Worm (Caenorhabditis elegans): ENCODE results near the gene C08F8.2.

Gene C08F8.2

DNA sequence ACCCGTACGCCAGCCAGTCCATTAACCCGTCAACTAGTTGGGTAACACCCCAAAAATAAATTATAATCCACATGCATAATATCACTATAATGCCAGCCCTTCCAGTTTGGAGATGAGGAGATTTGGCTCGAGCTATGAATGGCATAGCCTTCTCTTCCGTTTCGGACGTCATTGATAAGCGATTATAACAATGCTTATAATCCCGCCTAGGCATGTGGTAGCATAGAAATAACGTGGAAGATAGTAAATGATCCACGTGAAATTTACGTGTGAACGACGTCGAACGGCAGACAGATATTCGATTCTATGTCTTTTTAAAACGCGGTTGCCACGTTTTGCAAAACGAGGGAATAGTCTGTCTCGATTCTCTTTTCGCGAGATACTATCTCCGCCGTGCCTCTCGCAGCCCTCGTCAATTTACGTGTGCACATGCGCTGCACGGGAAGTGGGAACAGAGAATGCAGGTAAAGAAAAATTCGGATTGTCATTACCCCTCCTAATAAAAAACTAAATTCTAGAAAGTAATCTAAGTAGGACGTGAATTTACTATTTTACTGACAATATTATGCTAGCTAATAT is 1.9 kb upstream of the C08F8.2 start (continued):
- TF ChIP-seq dsc-1 (tag; optimal IDR thresholded peaks at IDR 0.05) (peak; percentile 54), nhr-19 (GFP tag; conservative IDR thresholded peaks at IDR 0.05) (peak; percentile 4; the same call in 1 of the 2 replicates), mab-9 (GFP tag; IDR thresholded peaks at IDR 0.05) (no peak), rnt-1 (tag; optimal IDR thresholded peaks at IDR 0.05) (peak; percentile 36)

DNA sequence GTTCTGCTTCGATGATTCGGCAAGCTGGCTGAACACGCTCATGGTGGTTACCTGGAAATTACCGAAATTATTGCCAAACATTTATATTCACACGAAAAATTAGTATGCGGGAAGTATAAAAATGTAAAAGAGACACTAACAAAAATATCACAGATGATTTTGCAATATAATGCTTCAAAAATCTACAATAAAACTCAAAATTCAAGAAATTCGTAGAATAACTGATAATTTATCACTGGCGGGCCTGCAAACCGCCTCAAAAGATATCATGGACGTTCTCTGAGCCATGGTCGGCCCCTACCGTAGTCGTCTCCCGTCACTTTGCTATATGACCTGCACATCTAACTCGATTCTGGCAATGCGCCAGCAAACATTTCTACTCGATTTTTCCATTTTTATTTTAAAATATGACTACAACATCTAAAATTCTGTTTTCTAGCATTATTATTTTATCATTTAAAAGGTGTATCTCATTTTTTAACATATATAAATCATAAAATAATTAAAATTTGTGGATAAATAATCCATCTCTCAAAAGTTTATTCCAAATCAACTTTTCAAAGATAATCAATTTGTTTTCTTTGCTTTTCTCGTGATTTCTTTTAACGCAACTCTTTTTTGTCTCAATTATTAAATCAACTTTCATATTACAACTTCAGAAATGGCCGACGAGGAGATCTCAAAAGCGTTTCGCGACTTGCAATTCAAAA is 1.2 kb upstream of the C08F8.2 start, which contains the start of the genes F01G4.6 and pfd-1:
TSS of gene F01G4.6 (minus strand) at position 51 of the 710 bp plus-strand sequence.
TSS of gene pfd-1 (plus strand) at position 660 of the 710 bp plus-strand sequence.
- TF ChIP-seq sptf-1 (tag; optimal IDR thresholded peaks at IDR 0.05) = no peak
- peak; percentile 97 for TF ChIP-seq snu-23 (GFP tag; optimal IDR thresholded peaks at IDR 0.05)
- TF ChIP-seq fkh-8 (tag; optimal IDR thresholded peaks at IDR 0.05) = peak; percentile 95
- peak; percentile 99 for TF ChIP-seq lsy-2 (tag; optimal IDR thresholded peaks at IDR 0.05)
- TF ChIP-seq ama-1 (optimal IDR thresholded peaks at IDR 0.05) = peak; percentile 46
- TF ChIP-seq Y116A8C.19 (tag; optimal IDR thresholded peaks at IDR 0.05; ENCODE audit: borderline replicate concordance) = no peak
- peak; percentile 37 for TF ChIP-seq sup-37 (GFP tag; optimal IDR thresholded peaks at IDR 0.05)
- peak; percentile 88 for TF ChIP-seq skn-1 (tag; optimal IDR thresholded peaks at IDR 0.05)
- TF ChIP-seq lin-15B (tag; optimal IDR thresholded peaks at IDR 0.05) = peak; percentile 86
- no peak for TF ChIP-seq egl-27 (tag; optimal IDR thresholded peaks at IDR 0.05)
- TF ChIP-seq xbp-1 (tag; optimal IDR thresholded peaks at IDR 0.05) = peak; percentile 98
- peak; percentile 93 for TF ChIP-seq lin-13 (GFP tag; optimal IDR thresholded peaks at IDR 0.05)
- TF ChIP-seq C04F5.9 (tag; optimal IDR thresholded peaks at IDR 0.05) = peak; percentile 83
- TF ChIP-seq nhr-77 (tag; optimal IDR thresholded peaks at IDR 0.05) = peak; percentile 92
- TF ChIP-seq pqm-1 (tag; optimal IDR thresholded peaks at IDR 0.05) = no peak
- peak; percentile 95 to 97 (median 97) for TF ChIP-seq ceh-82 (tag; optimal IDR thresholded peaks at IDR 0.05)
- TF ChIP-seq hlh-4 (tag; optimal IDR thresholded peaks at IDR 0.05) = no peak
- TF ChIP-seq sox-4 (tag; optimal IDR thresholded peaks at IDR 0.05) = peak; percentile 68
- peak; percentile 80 for TF ChIP-seq snpc-4 (tag; optimal IDR thresholded peaks at IDR 0.05)
- TF ChIP-seq mdl-1 (tag; optimal IDR thresholded peaks at IDR 0.05) = peak in 1 of 2 experiments; percentile 82
- TF ChIP-seq C34B4.2 (tag; optimal IDR thresholded peaks at IDR 0.05) = peak; percentile 53
- TF ChIP-seq pag-3 (tag; optimal IDR thresholded peaks at IDR 0.05; ENCODE audit: borderline replicate concordance, insufficient read depth) = peak; percentile 71
- peak; percentile 89 for TF ChIP-seq egl-13 (tag; optimal IDR thresholded peaks at IDR 0.05)
- TF ChIP-seq hpl-2 (GFP tag; optimal IDR thresholded peaks at IDR 0.05) = peak; percentile 51
- TF ChIP-seq unc-130 (tag; optimal IDR thresholded peaks at IDR 0.05) = peak; percentile 99
- peak; percentile 84 for TF ChIP-seq lir-3 (tag; optimal IDR thresholded peaks at IDR 0.05; ENCODE audit: poor library complexity)
- TF ChIP-seq unc-30 (tag; optimal IDR thresholded peaks at IDR 0.05) = no peak
- peak; percentile 91 for TF ChIP-seq jun-1 (tag; optimal IDR thresholded peaks at IDR 0.05)
- TF ChIP-seq ceh-90 (tag; optimal IDR thresholded peaks at IDR 0.05) = no peak
- TF ChIP-seq mab-9 (GFP tag; IDR thresholded peaks at IDR 0.05) = peak; percentile 82
- peak; percentile 58 for TF ChIP-seq lin-39 (tag; optimal IDR thresholded peaks at IDR 0.05)
- peak; percentile 83 for TF ChIP-seq vab-15 (tag; optimal IDR thresholded peaks at IDR 0.05)
- peak; percentile 89 to 92 for TF ChIP-seq efl-1 (optimal IDR thresholded peaks at IDR 0.05)
- TF ChIP-seq efl-1 (GFP tag; optimal IDR thresholded peaks at IDR 0.05 in 1 of 2) = peak; percentile 81 to 98
- TF ChIP-seq dpl-1 (GFP tag; optimal IDR thresholded peaks at IDR 0.05) = peak; percentile 83 to 86 (median 86)
- TF ChIP-seq fkh-4 (tag; optimal IDR thresholded peaks at IDR 0.05; ENCODE audit: borderline replicate concordance) = peak; percentile 64
- peak; percentile 91 for TF ChIP-seq pax-3 (tag; optimal IDR thresholded peaks at IDR 0.05)
- no peak for TF ChIP-seq efl-3 (GFP tag; optimal IDR thresholded peaks at IDR 0.05)
- peak; percentile 95 for TF ChIP-seq swsn-7 (tag; optimal IDR thresholded peaks at IDR 0.05)
- peak; percentile 73 for TF ChIP-seq F16B12.6 (tag; optimal IDR thresholded peaks at IDR 0.05)
- TF ChIP-seq rnt-1 (tag; optimal IDR thresholded peaks at IDR 0.05) = peak; percentile 93
- TF ChIP-seq aly-2 (tag; optimal IDR thresholded peaks at IDR 0.05) = peak; percentile 86
- TF ChIP-seq mep-1 (tag; optimal IDR thresholded peaks at IDR 0.05) = peak; percentile 92
- peak; percentile 37 for TF ChIP-seq aha-1 (tag; optimal IDR thresholded peaks at IDR 0.05)
- no peak for TF ChIP-seq hlh-17 (GFP tag; optimal IDR thresholded peaks at IDR 0.05; ENCODE audit: borderline replicate concordance)
- TF ChIP-seq zag-1 (tag; optimal IDR thresholded peaks at IDR 0.05) = peak; percentile 97
